Fruit fly (Drosophila melanogaster) whole organism, wandering third instar larva: Measurements from ENCODE around the gene CG31663.

Source experiments
- Abd-B ChIP-seq: fragments of >200 bp; optimal IDR thresholded peaks from 2 replicates; lab custom pipeline; 2017; ENCODE audit warnings: missing biosample characterization, missing genetic modification characterization
- CG32264 ChIP-seq: fragments of 200-800 bp; sonication (Bioruptor generic); optimal IDR thresholded peaks from 2 replicates; lab custom pipeline; 2016; ENCODE audit warnings: missing biosample characterization, missing genetic modification characterization
- CG9705 ChIP-seq: fragments of 200-800 bp; sonication (Bioruptor generic); optimal IDR thresholded peaks from 2 replicates; lab custom pipeline; 2018; ENCODE audit warnings: missing biosample characterization, mild to moderate bottlenecking, missing genetic modification characterization
- CrebA ChIP-seq: fragments of 200-800 bp; sonication (Bioruptor generic); optimal IDR thresholded peaks from 2 replicates; lab custom pipeline; 2016; ENCODE audit warnings: missing biosample characterization, mild to moderate bottlenecking, missing genetic modification characterization, borderline replicate concordance
- Dif ChIP-seq: fragments of 200-275, 200-300 bp; sonication (Bioruptor generic); optimal IDR thresholded peaks from 2 replicates; lab custom pipeline; 2018; ENCODE audit warnings: missing biosample characterization, missing genetic modification characterization; ENCODE audit not compliant: partially characterized antibody
- GATAd ChIP-seq: sonication (Bioruptor generic); optimal IDR thresholded peaks from 2 replicates; lab custom pipeline; 2016; ENCODE audit warnings: missing biosample characterization, missing genetic modification characterization
- HLH106 ChIP-seq: fragments of 200-800 bp; optimal IDR thresholded peaks from 3 replicates; lab custom pipeline; 2019; ENCODE audit warnings: missing biosample characterization, mild to moderate bottlenecking, missing genetic modification characterization, moderate library complexity
- Hnf4 ChIP-seq: fragments of 200-800 bp; sonication (Bioruptor generic); optimal IDR thresholded peaks from 2 replicates; lab custom pipeline; 2016; ENCODE audit warnings: missing biosample characterization, mild to moderate bottlenecking, missing genetic modification characterization
- Hr78 ChIP-seq: fragments of >200 bp; optimal IDR thresholded peaks from 2 replicates; lab custom pipeline; 2017; ENCODE audit warnings: missing biosample characterization, missing genetic modification characterization
- Jra ChIP-seq: sonication (Bioruptor generic); optimal IDR thresholded peaks from 2 replicates; lab custom pipeline; 2016; ENCODE audit warnings: missing biosample characterization, missing genetic modification characterization
- Mio ChIP-seq: sonication (Bioruptor generic); optimal IDR thresholded peaks from 2 replicates; lab custom pipeline; 2016; ENCODE audit warnings: missing biosample characterization, missing genetic modification characterization
- Myc ChIP-seq: fragments of >200 bp; optimal IDR thresholded peaks from 2 replicates; lab custom pipeline; 2017
- N ChIP-seq: fragments of >200 bp; optimal IDR thresholded peaks from 2 replicates; lab custom pipeline; 2018; ENCODE audit warnings: missing biosample characterization, missing external identifiers, missing genetic modification characterization
- OdsH ChIP-seq: fragments of 200-800 bp; sonication (Bioruptor generic); optimal IDR thresholded peaks from 2 replicates; lab custom pipeline; 2016; ENCODE audit warnings: missing biosample characterization, mild to moderate bottlenecking, missing genetic modification characterization
- Rel ChIP-seq, 2 experiments: fragments of 200-800 bp; sonication (Bioruptor generic) in 1 of 2; optimal IDR thresholded peaks; 2 replicates in 1 of 2; 3 replicates in 1 of 2; lab custom pipeline; 2016 to 2019; ENCODE audit warnings: mild to moderate bottlenecking in 2 of 2, missing biosample characterization in 2 of 2, missing genetic modification characterization in 2 of 2, moderate library complexity in 1 of 2
- Sp1 ChIP-seq: fragments of 200-800 bp; sonication (Bioruptor generic); optimal IDR thresholded peaks from 3 replicates; lab custom pipeline; 2019; ENCODE audit warnings: missing biosample characterization, mild to moderate bottlenecking, missing genetic modification characterization, moderate library complexity
- Vsx2 ChIP-seq: fragments of 200-300, 225-300 bp; sonication (Bioruptor generic); optimal IDR thresholded peaks from 2 replicates; lab custom pipeline; 2018; ENCODE audit warnings: missing biosample characterization, missing genetic modification characterization; ENCODE audit not compliant: partially characterized antibody
- br ChIP-seq: fragments of 200-800 bp; sonication (Bioruptor generic); optimal IDR thresholded peaks from 2 replicates; lab custom pipeline; 2016; ENCODE audit warnings: missing biosample characterization, missing genetic modification characterization
- brk ChIP-seq: fragments of 200-800 bp; sonication (Bioruptor generic); optimal IDR thresholded peaks from 2 replicates; lab custom pipeline; 2016; ENCODE audit warnings: missing biosample characterization, mild to moderate bottlenecking, missing genetic modification characterization
- dl ChIP-seq, 2 experiments: fragments of 175-275, 200-275 bp in 1 of 2; fragments of 200-275 bp in 1 of 2; sonication (Bioruptor generic); optimal IDR thresholded peaks; lab custom pipeline; 2018; ENCODE audit warnings: mild to moderate bottlenecking in 2 of 2, missing biosample characterization in 2 of 2, missing genetic modification characterization in 2 of 2, moderate library complexity in 2 of 2; ENCODE audit not compliant: partially characterized antibody in 2 of 2, insufficient read depth in 1 of 2
- dmrt93B ChIP-seq: fragments of 200-800 bp; sonication (Bioruptor generic); optimal IDR thresholded peaks from 2 replicates; lab custom pipeline; 2018; ENCODE audit warnings: missing biosample characterization, mild to moderate bottlenecking, missing genetic modification characterization
- ey ChIP-seq: fragments of 200-800 bp; sonication (Bioruptor generic); optimal IDR thresholded peaks from 2 replicates; lab custom pipeline; 2016; ENCODE audit warnings: missing biosample characterization, missing genetic modification characterization
- fru ChIP-seq: fragments of 200-800 bp; sonication (Bioruptor generic); optimal IDR thresholded peaks from 3 replicates; lab custom pipeline; 2016; ENCODE audit warnings: missing biosample characterization, mild to moderate bottlenecking, missing genetic modification characterization
- h ChIP-seq: fragments of 200-800 bp; sonication (Bioruptor generic); optimal IDR thresholded peaks from 3 replicates; lab custom pipeline; 2016; ENCODE audit warnings: missing biosample characterization, mild to moderate bottlenecking, missing genetic modification characterization
- jim ChIP-seq: fragments of 175-275, 200-325 bp; sonication (Bioruptor generic); optimal IDR thresholded peaks from 2 replicates; lab custom pipeline; 2016; ENCODE audit warnings: missing biosample characterization, mild to moderate bottlenecking, missing genetic modification characterization
- lola ChIP-seq: fragments of >200 bp; optimal IDR thresholded peaks from 2 replicates; lab custom pipeline; 2017; ENCODE audit warnings: missing biosample characterization, missing genetic modification characterization
- pan ChIP-seq: fragments of >200 bp; optimal IDR thresholded peaks from 2 replicates; lab custom pipeline; 2017
- psq ChIP-seq: fragments of 200-800 bp; sonication (Bioruptor generic); optimal IDR thresholded peaks from 3 replicates; lab custom pipeline; 2017; ENCODE audit warnings: missing biosample characterization, mild to moderate bottlenecking, missing genetic modification characterization, moderate library complexity
- rgr ChIP-seq: fragments of 200-800 bp; sonication (Bioruptor generic); optimal IDR thresholded peaks from 3 replicates; lab custom pipeline; 2016; ENCODE audit warnings: missing biosample characterization, mild to moderate bottlenecking, missing genetic modification characterization
- sage ChIP-seq: fragments of 200-800 bp; sonication (Bioruptor generic); optimal IDR thresholded peaks from 2 replicates; lab custom pipeline; 2016; ENCODE audit warnings: missing biosample characterization, mild to moderate bottlenecking, missing genetic modification characterization
- sv ChIP-seq: fragments of 200-800 bp; sonication (Bioruptor generic); optimal IDR thresholded peaks from 3 replicates; lab custom pipeline; 2016; ENCODE audit warnings: missing biosample characterization, missing genetic modification characterization
- tai ChIP-seq: sonication (Bioruptor generic); optimal IDR thresholded peaks from 2 replicates; lab custom pipeline; 2016; ENCODE audit warnings: missing biosample characterization, missing genetic modification characterization

CG31663 gene

DNA sequence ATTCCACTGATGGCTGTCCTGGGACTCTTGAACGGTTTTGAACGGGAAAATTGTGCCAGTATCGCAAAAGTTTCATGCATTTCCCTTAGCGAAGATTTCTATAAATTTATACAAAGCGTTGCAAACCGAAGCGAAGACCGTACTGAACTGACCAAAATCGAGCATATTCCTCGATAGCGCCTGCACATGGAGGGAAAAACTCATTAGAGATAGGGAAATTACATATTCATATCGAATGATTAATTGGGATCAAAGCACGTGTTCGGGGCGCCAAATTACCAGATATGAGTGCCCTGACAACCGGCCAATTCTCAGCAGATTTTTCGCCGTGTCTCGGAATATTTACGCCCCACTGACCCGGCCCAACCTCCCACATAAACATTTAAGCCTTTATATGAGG lies at the start of gene CG31663:
Gene CG31663 (minus strand): TSS at position 101 of the 400 bp plus-strand sequence.
- TF ChIP-seq Rel (GFP tag; optimal IDR thresholded peaks at IDR 0.05; lab: Kevin White, UChicago) (no peak), Rel (tag; optimal IDR thresholded peaks at IDR 0.05; lab: Kevin White, UChicago) (no peak), sv (GFP tag; lab: Kevin White, UChicago) (no peak), fru (GFP tag; lab: Kevin White, UChicago) (no peak), tai (GFP tag; lab: Kevin White, UChicago) (no peak)
- TF ChIP-seq, all 38 proteins: peak for 0

DNA sequence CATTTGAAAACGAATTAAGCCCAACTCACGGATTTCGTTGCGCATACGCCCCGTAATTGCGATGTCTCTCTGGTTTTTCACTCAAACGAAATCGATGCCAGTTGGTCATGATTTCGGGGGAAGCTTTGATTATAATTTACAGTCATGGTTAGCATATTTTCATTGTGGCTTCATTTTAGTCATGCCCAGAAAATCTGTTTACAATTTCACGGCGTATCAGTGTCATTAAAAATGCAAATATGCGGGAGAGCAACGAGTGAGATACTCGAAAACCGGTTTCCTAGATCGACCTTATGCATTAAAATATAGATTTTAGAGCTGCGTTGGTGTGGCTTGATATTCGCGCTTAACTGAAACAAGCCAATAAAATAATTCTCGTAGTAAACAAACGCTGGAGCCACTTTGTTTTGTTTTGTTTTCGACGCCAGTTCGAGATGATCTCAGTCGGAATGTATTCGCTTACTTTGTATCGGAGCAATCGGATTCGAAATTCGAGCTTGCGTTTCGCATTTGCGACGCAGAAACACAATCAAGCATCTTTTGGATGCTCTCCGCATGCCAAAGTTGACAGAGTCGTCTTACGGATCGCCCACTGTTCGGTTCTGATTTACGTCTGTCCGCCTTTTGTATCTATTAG lies 49.4 kb upstream of the CG31663 start:
- TF ChIP-seq psq (GFP tag; lab: Kevin White, UChicago), result no peak
- no peak for TF ChIP-seq br
- no peak for TF ChIP-seq sv (GFP tag; lab: Kevin White, UChicago)
- no peak for TF ChIP-seq Myc
- TF ChIP-seq, all 38 proteins: peak for 0

DNA sequence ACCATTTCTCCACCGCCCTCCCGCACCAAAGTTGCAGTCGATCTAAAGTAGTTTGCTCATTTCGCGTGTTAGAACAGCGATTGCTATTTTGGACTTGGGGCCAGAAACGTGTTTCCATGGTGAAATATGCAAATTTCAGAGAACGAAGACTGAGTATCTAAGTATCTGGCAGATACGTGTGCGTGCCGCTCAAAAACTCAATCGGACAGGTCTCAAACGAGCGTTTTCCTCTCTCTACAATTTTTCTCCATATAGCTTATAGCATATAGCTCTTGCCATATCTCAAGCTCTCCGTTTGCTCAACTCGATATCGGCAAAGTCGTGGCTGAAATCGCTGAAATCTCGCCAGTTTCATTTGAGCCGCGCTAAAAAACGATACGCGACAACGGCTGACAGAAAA lies 46.1 kb upstream of the CG31663 start:
- TF ChIP-seq Jra, result no peak
- TF ChIP-seq jim (GFP tag; lab: Kevin White, UChicago), result no peak
- no peak for TF ChIP-seq lola (GFP tag; lab: Kevin White, UChicago)
- no peak for TF ChIP-seq CG9705 (GFP tag; lab: Kevin White, UChicago)
- no peak for TF ChIP-seq Mio
- TF ChIP-seq Rel (GFP tag; optimal IDR thresholded peaks at IDR 0.05; lab: Kevin White, UChicago), result no peak
- TF ChIP-seq Rel (tag; optimal IDR thresholded peaks at IDR 0.05; lab: Kevin White, UChicago), result no peak
- TF ChIP-seq GATAd (GFP tag; lab: Kevin White, UChicago), result no peak
- no peak for TF ChIP-seq dmrt93B (GFP tag; lab: Kevin White, UChicago)
- TF ChIP-seq Vsx2, result no peak
- no peak for TF ChIP-seq Dif
- no peak for TF ChIP-seq brk
- TF ChIP-seq Sp1, result no peak
- no peak for TF ChIP-seq Hnf4 (GFP tag; lab: Kevin White, UChicago)
- no peak for TF ChIP-seq CrebA
- TF ChIP-seq OdsH (GFP tag; lab: Kevin White, UChicago), result no peak
- no peak for TF ChIP-seq dl (GFP tag; optimal IDR thresholded peaks at IDR 0.05; lab: Kevin White, UChicago; ENCODE audit: insufficient read depth in 1 of 2, partially characterized antibody in 2 of 2)

DNA sequence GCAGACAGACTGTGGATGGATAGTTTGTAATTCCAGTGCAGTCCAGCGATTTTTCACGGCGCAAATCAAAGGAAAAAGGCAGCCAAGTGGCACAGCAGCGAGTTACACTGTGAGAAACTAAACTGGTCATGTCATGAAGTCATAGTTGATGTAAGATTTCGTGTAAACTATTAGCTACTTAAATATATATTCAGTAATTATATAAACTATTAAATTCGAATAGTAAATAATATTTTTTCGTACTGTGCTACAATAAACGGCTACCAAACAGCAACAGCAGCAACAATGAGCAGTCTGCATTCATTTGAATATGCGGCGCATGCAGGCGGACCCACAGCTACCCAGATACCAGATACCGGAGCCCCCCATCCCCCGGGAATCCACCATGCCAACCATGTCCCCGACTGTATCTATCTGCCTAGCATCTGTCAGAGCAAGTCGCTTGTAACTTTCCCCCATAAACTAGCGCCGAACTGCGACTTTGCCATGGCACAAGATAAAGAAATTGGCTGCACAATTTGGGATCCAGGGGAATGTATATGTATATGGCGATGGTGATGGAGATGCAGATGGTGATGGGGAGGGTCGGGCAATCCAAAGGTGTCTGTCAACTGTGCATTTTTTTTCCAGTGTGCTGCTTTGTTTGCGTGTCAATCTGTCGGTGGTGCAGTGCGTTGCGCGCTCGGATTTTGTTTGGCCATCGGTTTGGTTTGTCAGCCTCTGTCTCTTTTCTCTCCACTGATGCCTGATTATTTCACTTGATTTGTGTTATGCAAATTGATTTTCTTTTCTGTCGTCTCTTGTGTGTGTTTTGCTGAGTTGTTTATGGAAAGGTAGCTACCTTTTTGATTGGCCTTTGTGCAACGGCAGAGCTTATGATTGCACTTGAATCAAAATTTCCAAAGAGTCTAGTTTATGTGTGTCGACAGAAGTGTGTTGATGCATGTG lies 44.9 kb upstream of the CG31663 start:
- TF ChIP-seq CG32264 (GFP tag; lab: Kevin White, UChicago), result no peak
- no peak for TF ChIP-seq CrebA
- TF ChIP-seq sage (GFP tag; lab: Kevin White, UChicago), result no peak
- TF ChIP-seq sv (GFP tag; lab: Kevin White, UChicago), result no peak
- TF ChIP-seq fru (GFP tag; lab: Kevin White, UChicago), result no peak
- no peak for TF ChIP-seq Abd-B (GFP tag; lab: Kevin White, UChicago)
- no peak for TF ChIP-seq pan (lab: Kevin White, UChicago)

DNA sequence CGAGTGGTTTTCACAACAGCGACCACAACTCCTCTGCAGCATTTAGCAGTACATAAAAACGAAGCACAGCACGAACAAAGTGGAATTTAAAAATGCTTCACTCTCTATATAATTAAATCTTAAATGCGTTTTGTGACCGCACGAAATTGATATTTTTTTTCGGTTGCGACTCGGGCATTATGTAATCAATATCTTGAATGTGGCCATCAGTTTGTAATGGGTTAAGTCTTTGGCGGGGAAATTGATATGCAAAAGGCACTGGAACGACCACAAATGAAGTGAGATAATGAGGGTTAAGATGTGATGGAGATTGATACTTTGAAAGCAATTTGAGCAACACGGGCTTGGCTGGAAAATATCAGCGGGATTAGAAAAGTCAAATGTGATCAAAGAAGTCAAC lies 42.6 kb upstream of the CG31663 start:
- TF ChIP-seq Myc (no peak), Sp1 (no peak), dl (GFP tag; optimal IDR thresholded peaks at IDR 0.05; lab: Kevin White, UChicago; ENCODE audit: insufficient read depth in 1 of 2, partially characterized antibody in 2 of 2) (no peak), sage (GFP tag; lab: Kevin White, UChicago) (no peak), h (no peak)

DNA sequence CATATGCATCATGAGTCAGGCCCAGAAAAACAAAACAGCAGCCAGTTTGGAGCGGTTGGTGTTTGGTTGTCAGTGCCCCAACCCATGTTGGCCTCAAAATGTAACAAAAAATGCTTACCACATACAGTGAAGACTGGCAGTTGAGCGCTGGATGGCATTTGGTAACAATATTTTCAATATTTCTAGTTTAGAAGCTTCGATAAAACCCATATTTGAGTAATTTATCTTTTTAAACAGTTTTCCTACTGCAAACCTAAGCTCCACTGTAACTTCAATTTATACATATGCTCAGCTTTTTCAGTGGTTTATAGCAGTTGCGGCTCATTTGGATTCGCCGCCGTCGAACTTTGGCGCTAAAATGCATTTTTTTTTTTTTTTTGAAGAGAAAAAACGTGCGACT lies 35.2 kb upstream of the CG31663 start:
- no peak for TF ChIP-seq dl (GFP tag; optimal IDR thresholded peaks at IDR 0.05; lab: Kevin White, UChicago; ENCODE audit: insufficient read depth in 1 of 2, partially characterized antibody in 2 of 2)
- no peak for TF ChIP-seq Hr78
- TF ChIP-seq N (GFP tag; lab: Kevin White, UChicago), result no peak
- no peak for TF ChIP-seq HLH106 (tag; lab: Kevin White, UChicago)
- no peak for TF ChIP-seq lola (GFP tag; lab: Kevin White, UChicago)
- no peak for TF ChIP-seq sv (GFP tag; lab: Kevin White, UChicago)
- no peak for TF ChIP-seq CG32264 (GFP tag; lab: Kevin White, UChicago)
- TF ChIP-seq Rel (GFP tag; optimal IDR thresholded peaks at IDR 0.05; lab: Kevin White, UChicago), result no peak
- no peak for TF ChIP-seq Rel (tag; optimal IDR thresholded peaks at IDR 0.05; lab: Kevin White, UChicago)
- no peak for TF ChIP-seq sage (GFP tag; lab: Kevin White, UChicago)
- no peak for TF ChIP-seq dmrt93B (GFP tag; lab: Kevin White, UChicago)
- no peak for TF ChIP-seq rgr
- no peak for TF ChIP-seq jim (GFP tag; lab: Kevin White, UChicago)
- TF ChIP-seq CG9705 (GFP tag; lab: Kevin White, UChicago), result no peak
- no peak for TF ChIP-seq pan (lab: Kevin White, UChicago)
- no peak for TF ChIP-seq ey (GFP tag; lab: Kevin White, UChicago)
